Worm (Caenorhabditis elegans) whole organism, L2 larva: ENCODE measurements around the gene klo-1.

Source experiments
- R02D3.7 ChIP-seq: fragments of 150-350 bp; optimal IDR thresholded peaks from 2 replicates; lab custom pipeline; 2014; ENCODE audit warnings: missing biosample characterization, missing genetic modification characterization
- egl-27 ChIP-seq: sonication (generic microtip); optimal IDR thresholded peaks from 3 replicates; lab custom pipeline; 2017; ENCODE audit warnings: missing biosample characterization, missing genetic modification reagents, missing genetic modification characterization
- lin-39 ChIP-seq: fragments of 150-350 bp; optimal IDR thresholded peaks from 2 replicates; lab custom pipeline; 2014; ENCODE audit warnings: missing biosample characterization, missing genetic modification reagents, missing genetic modification characterization
- mdl-1 ChIP-seq, 2 experiments: fragments of 150-350 bp in 1 of 2; sonication (generic microtip) in 1 of 2; optimal IDR thresholded peaks; 2 replicates each; lab custom pipeline; 2017; ENCODE audit warnings: missing biosample characterization in 2 of 2, missing genetic modification characterization in 2 of 2
- nhr-11 ChIP-seq: fragments of 150-350 bp; optimal IDR thresholded peaks from 2 replicates; lab custom pipeline; 2014; ENCODE audit warnings: missing biosample characterization, missing genetic modification characterization
- nhr-237 ChIP-seq: fragments of 150-350 bp; optimal IDR thresholded peaks from 2 replicates; lab custom pipeline; 2014; ENCODE audit warnings: missing biosample characterization, missing genetic modification characterization
- nhr-25 ChIP-seq: fragments of 150-350 bp; sonication (generic microtip); optimal IDR thresholded peaks from 3 replicates; lab custom pipeline; 2014; ENCODE audit warnings: missing biosample characterization, missing genetic modification characterization
- skn-1 ChIP-seq: sonication (generic microtip); optimal IDR thresholded peaks from 2 replicates; lab custom pipeline; 2017; ENCODE audit warnings: missing biosample characterization, missing genetic modification characterization
- ztf-11 ChIP-seq: sonication (generic microtip); optimal IDR thresholded peaks from 2 replicates; lab custom pipeline; 2017; ENCODE audit warnings: missing biosample characterization, missing genetic modification characterization

- no peak for TF ChIP-seq ztf-11
- TF ChIP-seq R02D3.7 (tag; lab: Kevin White, UChicago): no peak
- no peak for TF ChIP-seq skn-1 (tag; lab: Kevin White, UChicago)
- no peak for TF ChIP-seq nhr-11 (tag; lab: Kevin White, UChicago)
- no peak for TF ChIP-seq egl-27 (tag; lab: Kevin White, UChicago)
- TF ChIP-seq nhr-25 (tag; lab: Kevin White, UChicago): no peak
- no peak for TF ChIP-seq lin-39
- no peak for TF ChIP-seq mdl-1 (tag; optimal IDR thresholded peaks at IDR 0.05; lab: Kevin White, UChicago)
- no peak for TF ChIP-seq nhr-237 (tag; lab: Kevin White, UChicago)
Measured at ce11 chrIV:7717916-7718315, 30.1 kb downstream of the klo-1 start, which contains the start of gene F33D4.6.
